ENCODE assay signal across 1 fruit fly cellular context in the genomic region with DNA sequence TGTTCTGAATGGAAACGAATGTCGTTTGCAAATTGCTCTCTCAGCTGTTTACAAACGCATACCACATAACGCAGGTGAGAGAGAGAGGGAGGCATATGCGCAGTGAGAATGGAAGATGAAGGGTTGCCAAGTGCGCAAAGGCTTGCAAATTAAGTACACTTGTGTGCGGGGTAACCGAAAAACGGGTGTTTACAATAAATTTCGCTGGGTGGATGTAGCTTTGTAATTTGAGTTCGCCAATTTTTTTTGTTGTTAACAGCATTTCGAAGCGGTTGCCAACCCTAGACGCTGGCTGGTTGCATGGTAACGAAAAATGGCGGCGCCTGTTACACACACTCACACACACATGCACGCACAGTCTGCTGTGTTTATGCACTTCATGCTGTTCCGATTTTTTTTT.
TF ChIP-seq lines count a peak whose summit lies in the region.

No protein-coding gene starts in this region.

TF ChIP-seq in whole organism, embryonic, 481 proteins besides CTCF, POLR2A, EP300 and RAD21 (continued from another document):
- TF ChIP-seq E2f1 (GFP tag; IDR thresholded peaks at IDR 0.05; lab: Robert Waterston, UW) = peak; percentile 96
